Fruit fly (Drosophila melanogaster): Measurements from ENCODE around the gene CG7488.

DNA sequence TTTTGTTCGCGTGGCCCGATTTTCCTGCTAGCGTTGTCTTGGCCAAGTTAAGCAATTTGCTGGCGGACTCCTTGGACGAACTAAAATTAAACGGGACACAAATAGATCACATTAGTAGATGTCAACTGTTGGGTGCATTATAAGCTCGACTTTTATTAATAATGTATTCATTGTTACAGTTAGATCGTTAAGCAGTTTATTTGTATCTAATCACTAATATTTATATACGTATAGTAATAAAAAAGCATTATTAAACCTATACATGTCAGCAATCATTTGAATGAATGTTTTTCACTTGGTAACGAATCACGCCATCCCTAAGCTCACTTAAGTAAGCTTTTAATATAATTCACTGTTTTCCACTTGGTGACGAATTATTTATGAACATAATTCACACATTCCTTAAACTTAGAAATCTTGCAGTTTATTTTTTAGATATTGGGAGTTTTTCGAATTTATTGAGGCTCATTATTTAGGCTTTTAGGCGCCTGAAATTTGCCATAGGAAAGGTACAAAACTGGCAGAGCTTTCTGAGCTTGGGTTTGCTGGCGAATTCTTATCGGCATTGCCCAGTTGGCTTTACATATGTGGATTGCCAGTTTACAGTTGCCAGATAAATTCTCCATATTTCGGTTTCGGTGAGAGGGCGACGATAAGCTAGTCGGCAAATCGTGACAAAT lies 17.9 kb upstream of the CG7488 start, which contains the start of the genes CG7381 and CG7091:
- TF ChIP-seq CG4496 (GFP tag; IDR thresholded peaks at IDR 0.05) (no peak), CG9948 (tag; optimal IDR thresholded peaks at IDR 0.05) (no peak), CG8301 (tag; optimal IDR thresholded peaks at IDR 0.05) (no peak), CG32121 (GFP tag; IDR thresholded peaks at IDR 0.05) (no peak), EcR (GFP tag; optimal IDR thresholded peaks at IDR 0.05) (no peak)
